Worm (Caenorhabditis elegans) whole organism, L1 larva: ENCODE results near the gene C27A2.7.

ENCODE experiments used
- alr-1 ChIP-seq: fragments of 200-800 bp; sonication (Bioruptor generic); optimal IDR thresholded peaks from 2 replicates; lab custom pipeline; 2018; ENCODE audit warnings: borderline replicate concordance, mild to moderate bottlenecking, missing genetic modification characterization, missing compliant biosample characterization
- hlh-17 ChIP-seq: fragments of 200-800 bp; sonication (Bioruptor generic); optimal IDR thresholded peaks from 2 replicates; lab custom pipeline; 2018; ENCODE audit warnings: missing genetic modification characterization, mild to moderate bottlenecking, missing compliant biosample characterization, moderate library complexity, borderline replicate concordance
- lir-3 ChIP-seq: sonication (generic microtip); optimal IDR thresholded peaks from 2 replicates; lab custom pipeline; 2016; ENCODE audit warnings: mild to moderate bottlenecking, missing genetic modification characterization, moderate library complexity, missing compliant biosample characterization; ENCODE audit not compliant: poor library complexity
- mdl-1 ChIP-seq, 2 experiments: fragments of 150-350 bp; optimal IDR thresholded peaks; 2 replicates each; lab custom pipeline; 2014 to 2017; ENCODE audit warnings: missing biosample characterization in 2 of 2, missing genetic modification characterization in 2 of 2, inconsistent platforms in 1 of 2
- nhr-76 ChIP-seq: sonication (generic microtip); optimal IDR thresholded peaks from 2 replicates; lab custom pipeline; 2017; ENCODE audit warnings: missing biosample characterization, missing genetic modification characterization
- tbx-2 ChIP-seq: sonication (generic microtip); optimal IDR thresholded peaks from 2 replicates; lab custom pipeline; 2016; ENCODE audit warnings: missing genetic modification characterization, missing compliant biosample characterization
- unc-30 ChIP-seq: sonication (generic microtip); optimal IDR thresholded peaks from 2 replicates; lab custom pipeline; 2017; ENCODE audit warnings: missing biosample characterization, missing genetic modification characterization

DNA sequence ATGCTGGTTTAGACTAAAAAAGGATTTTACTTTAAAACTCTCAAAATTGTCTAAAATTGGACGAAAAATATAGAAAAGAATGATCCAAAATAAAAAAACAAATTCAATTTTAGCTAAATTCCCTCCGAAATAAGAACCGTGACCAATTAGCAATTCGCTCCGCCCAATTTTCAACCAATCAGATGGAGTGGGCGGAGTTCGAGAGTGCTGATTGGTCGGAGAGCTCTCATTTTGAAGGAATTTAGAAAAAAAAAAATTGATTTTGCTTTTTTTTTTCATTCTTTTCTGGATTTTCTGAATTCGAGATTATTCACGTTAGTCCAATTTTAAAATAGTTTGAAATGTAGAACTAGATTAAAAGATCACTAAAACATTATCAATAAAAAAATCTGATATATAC is 27.9 kb upstream of the C27A2.7 start:
- TF ChIP-seq hlh-17 (GFP tag; lab: Kevin White, UChicago) (no peak), nhr-76 (no peak), mdl-1 (tag; optimal IDR thresholded peaks at IDR 0.05; lab: Kevin White, UChicago) (no peak), tbx-2 (tag; lab: Kevin White, UChicago) (no peak), alr-1 (tag; lab: Kevin White, UChicago) (no peak), lir-3 (no peak), unc-30 (tag; lab: Kevin White, UChicago) (no peak)
